Worm (Caenorhabditis elegans) whole organism, L2 larva: ENCODE measurements around the gene kdin-1.

ENCODE experiments used
- C34F6.9 ChIP-seq: fragments of 150-350 bp; optimal IDR thresholded peaks from 2 replicates; lab custom pipeline; 2014; ENCODE audit warnings: missing biosample characterization, missing genetic modification characterization
- F13H6.1 ChIP-seq: sonication (generic microtip); optimal IDR thresholded peaks from 2 replicates; lab custom pipeline; 2016; ENCODE audit warnings: missing genetic modification characterization, missing compliant biosample characterization
- R02D3.7 ChIP-seq: fragments of 150-350 bp; optimal IDR thresholded peaks from 2 replicates; lab custom pipeline; 2014; ENCODE audit warnings: missing biosample characterization, missing genetic modification characterization
- Y55F3AM.14 ChIP-seq: fragments of 200-800 bp; sonication (Bioruptor generic); optimal IDR thresholded peaks from 2 replicates; lab custom pipeline; 2018; ENCODE audit warnings: mild to moderate bottlenecking, missing genetic modification characterization, missing compliant biosample characterization
- ZK546.5 ChIP-seq: sonication (generic microtip); optimal IDR thresholded peaks from 2 replicates; lab custom pipeline; 2017; ENCODE audit warnings: missing biosample characterization, missing genetic modification characterization
- alr-1 ChIP-seq: fragments of 150-350 bp; optimal IDR thresholded peaks from 2 replicates; lab custom pipeline; 2014; ENCODE audit warnings: missing biosample characterization, missing genetic modification characterization
- ama-1 ChIP-seq: fragments of 150-350 bp; optimal IDR thresholded peaks from 2 replicates; lab custom pipeline; 2018; ENCODE audit warnings: inconsistent platforms
- blmp-1 ChIP-seq: sonication (generic microtip); optimal IDR thresholded peaks from 2 replicates; lab custom pipeline; 2017; ENCODE audit warnings: missing genetic modification characterization, mild to moderate bottlenecking, missing compliant biosample characterization, antibody characterized with exemption, moderate library complexity; ENCODE audit not compliant: insufficient read depth
- ceh-16 ChIP-seq: fragments of 150-350 bp; optimal IDR thresholded peaks from 2 replicates; lab custom pipeline; 2014; ENCODE audit warnings: missing biosample characterization, missing genetic modification characterization
- ceh-82 ChIP-seq: fragments of 150-350 bp; optimal IDR thresholded peaks from 2 replicates; lab custom pipeline; 2014; ENCODE audit warnings: missing biosample characterization, missing genetic modification characterization
- crh-2 ChIP-seq: sonication (generic microtip); optimal IDR thresholded peaks from 2 replicates; lab custom pipeline; 2017; ENCODE audit warnings: missing biosample characterization, missing genetic modification characterization
- egl-27 ChIP-seq: sonication (generic microtip); optimal IDR thresholded peaks from 3 replicates; lab custom pipeline; 2017; ENCODE audit warnings: missing biosample characterization, missing genetic modification reagents, missing genetic modification characterization
- elt-1 ChIP-seq: fragments of 150-350 bp; optimal IDR thresholded peaks from 2 replicates; lab custom pipeline; 2014; ENCODE audit warnings: missing biosample characterization, missing genetic modification characterization
- elt-3 ChIP-seq: sonication (generic microtip); optimal IDR thresholded peaks from 2 replicates; lab custom pipeline; 2017; ENCODE audit warnings: missing biosample characterization, missing genetic modification characterization
- fos-1 ChIP-seq: fragments of 150-350 bp; optimal IDR thresholded peaks from 2 replicates; lab custom pipeline; 2014; ENCODE audit warnings: missing biosample characterization, missing genetic modification characterization
- gmeb-1 ChIP-seq: fragments of 150-350 bp; optimal IDR thresholded peaks from 2 replicates; lab custom pipeline; 2014; ENCODE audit warnings: missing biosample characterization, missing genetic modification characterization
- lin-11 ChIP-seq: fragments of 150-350 bp; sonication (generic microtip); optimal IDR thresholded peaks from 2 replicates; lab custom pipeline; 2014; ENCODE audit warnings: missing biosample characterization, missing genetic modification characterization, inconsistent platforms, mixed read lengths
- lin-39 ChIP-seq: fragments of 150-350 bp; optimal IDR thresholded peaks from 2 replicates; lab custom pipeline; 2014; ENCODE audit warnings: missing biosample characterization, missing genetic modification reagents, missing genetic modification characterization
- lsy-2 ChIP-seq, 2 experiments: fragments of 150-350 bp in 1 of 2; sonication (generic microtip) in 1 of 2; optimal IDR thresholded peaks; 2 replicates each; lab custom pipeline; 2014 to 2017; ENCODE audit warnings: missing biosample characterization in 2 of 2, missing genetic modification characterization in 2 of 2
- mdl-1 ChIP-seq, 2 experiments: fragments of 150-350 bp in 1 of 2; sonication (generic microtip) in 1 of 2; optimal IDR thresholded peaks; 2 replicates each; lab custom pipeline; 2017; ENCODE audit warnings: missing biosample characterization in 2 of 2, missing genetic modification characterization in 2 of 2
- nhr-10 ChIP-seq: sonication (generic microtip); optimal IDR thresholded peaks from 2 replicates; lab custom pipeline; 2017; ENCODE audit warnings: missing biosample characterization, missing genetic modification characterization
- nhr-11 ChIP-seq: fragments of 150-350 bp; optimal IDR thresholded peaks from 2 replicates; lab custom pipeline; 2014; ENCODE audit warnings: missing biosample characterization, missing genetic modification characterization
- nhr-12 ChIP-seq: fragments of 150-350 bp; optimal IDR thresholded peaks from 2 replicates; lab custom pipeline; 2014; ENCODE audit warnings: missing biosample characterization, missing genetic modification characterization
- nhr-129 ChIP-seq: fragments of 150-350 bp; optimal IDR thresholded peaks from 2 replicates; lab custom pipeline; 2014; ENCODE audit warnings: missing biosample characterization, missing genetic modification characterization
- nhr-21 ChIP-seq: fragments of 150-350 bp; optimal IDR thresholded peaks from 2 replicates; lab custom pipeline; 2014; ENCODE audit warnings: missing biosample characterization, missing genetic modification characterization
- nhr-23 ChIP-seq: fragments of 150-350 bp; optimal IDR thresholded peaks from 2 replicates; lab custom pipeline; 2014; ENCODE audit warnings: missing biosample characterization, missing genetic modification reagents, missing genetic modification characterization
- nhr-237 ChIP-seq: fragments of 150-350 bp; optimal IDR thresholded peaks from 2 replicates; lab custom pipeline; 2014; ENCODE audit warnings: missing biosample characterization, missing genetic modification characterization
- nhr-25 ChIP-seq: fragments of 150-350 bp; sonication (generic microtip); optimal IDR thresholded peaks from 3 replicates; lab custom pipeline; 2014; ENCODE audit warnings: missing biosample characterization, missing genetic modification characterization
- nhr-6 ChIP-seq: fragments of 150-350 bp; optimal IDR thresholded peaks from 2 replicates; lab custom pipeline; 2014; ENCODE audit warnings: missing biosample characterization, missing genetic modification characterization
- nhr-77 ChIP-seq: fragments of 150-350 bp; optimal IDR thresholded peaks from 2 replicates; lab custom pipeline; 2014; ENCODE audit warnings: missing biosample characterization, missing genetic modification characterization
- peb-1 ChIP-seq: fragments of 150-350 bp; optimal IDR thresholded peaks from 2 replicates; lab custom pipeline; 2014; ENCODE audit warnings: missing biosample characterization, missing genetic modification characterization
- sem-4 ChIP-seq: fragments of 150-350 bp; optimal IDR thresholded peaks from 2 replicates; lab custom pipeline; 2014; ENCODE audit warnings: missing biosample characterization, missing genetic modification reagents, missing genetic modification characterization
- skn-1 ChIP-seq: sonication (generic microtip); optimal IDR thresholded peaks from 2 replicates; lab custom pipeline; 2017; ENCODE audit warnings: missing biosample characterization, missing genetic modification characterization
- sma-3 ChIP-seq: sonication (generic microtip); optimal IDR thresholded peaks from 2 replicates; lab custom pipeline; 2016; ENCODE audit warnings: missing genetic modification reagents, missing genetic modification characterization, missing compliant biosample characterization
- sma-9 ChIP-seq, 2 experiments: fragments of 150-350 bp in 1 of 2; sonication (generic microtip) in 1 of 2; optimal IDR thresholded peaks; 2 replicates each; lab custom pipeline; 2014 to 2016; ENCODE audit warnings: missing genetic modification characterization in 2 of 2, mild to moderate bottlenecking in 1 of 2, missing biosample characterization in 1 of 2, missing compliant biosample characterization in 1 of 2, missing genetic modification reagents in 1 of 2, moderate library complexity in 1 of 2
- snpc-4 ChIP-seq: fragments of 150-350 bp; optimal IDR thresholded peaks from 2 replicates; lab custom pipeline; 2014; ENCODE audit warnings: missing biosample characterization, missing genetic modification characterization
- unc-55 ChIP-seq: fragments of 150-350 bp; sonication (generic microtip); optimal IDR thresholded peaks from 3 replicates; lab custom pipeline; 2014; ENCODE audit warnings: missing biosample characterization, missing genetic modification reagents, missing genetic modification characterization
- unc-62 ChIP-seq: fragments of 150-350 bp; optimal IDR thresholded peaks from 2 replicates; lab custom pipeline; 2014; ENCODE audit warnings: missing biosample characterization, missing genetic modification reagents, missing genetic modification characterization
- zag-1 ChIP-seq: fragments of 150-350 bp; optimal IDR thresholded peaks from 2 replicates; lab custom pipeline; 2014; ENCODE audit warnings: missing biosample characterization, missing genetic modification characterization
- ztf-1 ChIP-seq: fragments of 200-800 bp; sonication (Bioruptor generic); conservative IDR thresholded peaks from 2 replicates; pipeline ENCODE4 v1.3.6; 2022; ENCODE audit warnings: missing genetic modification characterization, missing compliant biosample characterization
- ztf-11 ChIP-seq: sonication (generic microtip); optimal IDR thresholded peaks from 2 replicates; lab custom pipeline; 2017; ENCODE audit warnings: missing biosample characterization, missing genetic modification characterization
- ztf-4 ChIP-seq: fragments of 150-350 bp; optimal IDR thresholded peaks from 2 replicates; lab custom pipeline; 2014; ENCODE audit warnings: missing biosample characterization, missing genetic modification characterization

Gene kdin-1

DNA sequence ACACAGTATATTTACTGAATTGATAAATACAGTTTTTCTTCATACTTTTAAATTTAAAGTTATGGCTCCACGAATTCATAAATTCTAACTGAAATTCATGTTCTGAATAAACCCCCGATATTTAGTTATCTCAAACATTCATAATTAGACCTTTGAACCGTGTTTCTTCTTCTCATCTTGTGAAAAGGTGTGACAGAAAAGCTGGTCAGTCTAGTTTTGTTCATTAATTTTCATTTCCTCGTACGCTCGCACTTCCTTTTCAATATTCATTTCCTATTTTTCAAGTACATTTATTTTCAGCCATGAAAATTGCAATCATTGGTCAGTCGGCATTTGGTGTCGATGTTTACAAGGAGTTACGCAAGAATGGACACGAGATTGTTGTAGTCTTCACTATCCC, 16.2 kb upstream of the kdin-1 start, which contains the start of gene alh-3:
Gene alh-3 (plus strand): TSS at position 301 of the 400 bp plus-strand sequence.
- TF ChIP-seq ceh-82 (tag; lab: Kevin White, UChicago) (no peak), nhr-129 (tag; lab: Kevin White, UChicago) (no peak), fos-1 (no peak), ZK546.5 (tag; lab: Kevin White, UChicago) (no peak), gmeb-1 (tag; lab: Kevin White, UChicago) (no peak), ceh-16 (tag; lab: Kevin White, UChicago) (no peak), zag-1 (tag; lab: Kevin White, UChicago) (no peak), blmp-1 (tag; lab: Kevin White, UChicago) (no peak), nhr-6 (tag; lab: Kevin White, UChicago) (no peak), elt-3 (no peak), nhr-25 (no peak), mdl-1 (tag; optimal IDR thresholded peaks at IDR 0.05; lab: Kevin White, UChicago) (no peak), ama-1 (lab: Kevin White, UChicago) (no peak), nhr-237 (no peak), alr-1 (tag; lab: Kevin White, UChicago) (no peak), lin-39 (tag; lab: Kevin White, UChicago) (no peak)
- TF ChIP-seq, all 48 proteins: peak for 0

ce11 chrIV:11025941-11026340, 12.5 kb upstream of the kdin-1 start:
- TF ChIP-seq skn-1, result no peak
- TF ChIP-seq Y55F3AM.14 (GFP tag; lab: Kevin White, UChicago), result peak; percentile 71
- TF ChIP-seq nhr-12 (tag; lab: Kevin White, UChicago), result no peak
- no peak for TF ChIP-seq lin-11 (tag; lab: Kevin White, UChicago)
- peak; percentile 29 for TF ChIP-seq sma-9 (GFP tag; optimal IDR thresholded peaks at IDR 0.05; lab: Kevin White, UChicago)
- TF ChIP-seq sma-9 (tag; optimal IDR thresholded peaks at IDR 0.05; lab: Kevin White, UChicago), result no peak
- TF ChIP-seq nhr-25, result no peak
- TF ChIP-seq lsy-2 (tag; optimal IDR thresholded peaks at IDR 0.05; lab: Kevin White, UChicago), result no peak
- peak; percentile 34 for TF ChIP-seq zag-1 (tag; lab: Kevin White, UChicago)
- no peak for TF ChIP-seq egl-27 (tag; lab: Kevin White, UChicago)
- no peak for TF ChIP-seq nhr-129 (tag; lab: Kevin White, UChicago)
- TF ChIP-seq sem-4 (tag; lab: Kevin White, UChicago), result no peak
- no peak for TF ChIP-seq lin-39 (tag; lab: Kevin White, UChicago)
- TF ChIP-seq nhr-77 (tag; lab: Kevin White, UChicago), result no peak
- TF ChIP-seq nhr-237, result no peak
- TF ChIP-seq ztf-1 (GFP tag; lab: Robert Waterston, UW), result 0 out of 2 replicates have a peak, but pooled peaks have one; percentile 28
- TF ChIP-seq, all 48 proteins: peak for 4

ce11 chrIV:11026648-11027047, 11.8 kb upstream of the kdin-1 start:
- TF ChIP-seq Y55F3AM.14 (GFP tag; lab: Kevin White, UChicago) (no peak), unc-55 (GFP tag; lab: Kevin White, UChicago) (peak; percentile 40), sma-9 (GFP tag; optimal IDR thresholded peaks at IDR 0.05; lab: Kevin White, UChicago) (peak; percentile 27), sma-9 (tag; optimal IDR thresholded peaks at IDR 0.05; lab: Kevin White, UChicago) (no peak), nhr-129 (tag; lab: Kevin White, UChicago) (peak; percentile 46), lin-11 (tag; lab: Kevin White, UChicago) (no peak), sma-3 (GFP tag; lab: Kevin White, UChicago) (no peak), ztf-4 (tag; lab: Kevin White, UChicago) (peak; percentile 48), crh-2 (tag; lab: Kevin White, UChicago) (peak; percentile 22), lsy-2 (tag; optimal IDR thresholded peaks at IDR 0.05; lab: Kevin White, UChicago) (peak in 1 of 2 experiments; percentile 58), C34F6.9 (tag; lab: Kevin White, UChicago) (peak; percentile 63), ztf-1 (GFP tag; lab: Robert Waterston, UW) (no peak), nhr-10 (tag; lab: Kevin White, UChicago) (no peak)

DNA sequence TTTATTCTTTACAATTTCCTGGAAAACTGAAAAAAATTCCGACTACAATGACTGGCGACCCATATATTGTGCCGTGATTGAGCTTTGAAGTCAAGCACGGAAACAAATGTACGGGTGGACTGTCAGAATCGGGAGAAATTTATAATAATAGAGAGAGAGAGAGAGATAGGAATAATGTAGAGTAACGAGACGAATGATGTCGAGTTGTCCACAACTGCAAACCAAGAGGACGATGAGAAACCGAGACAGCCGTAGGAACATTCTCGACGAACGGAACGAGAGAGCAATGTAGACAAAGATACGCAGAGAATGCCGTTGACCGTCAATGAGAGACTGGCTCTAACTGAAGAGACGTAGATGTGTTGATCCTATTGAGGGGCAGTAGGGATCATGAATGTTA, 10.9 kb upstream of the kdin-1 start:
- no peak for TF ChIP-seq nhr-23 (tag; lab: Kevin White, UChicago)
- TF ChIP-seq nhr-11 (tag; lab: Kevin White, UChicago), result no peak
- TF ChIP-seq R02D3.7, result no peak
- peak; percentile 53 for TF ChIP-seq gmeb-1 (tag; lab: Kevin White, UChicago)
- no peak for TF ChIP-seq elt-1 (tag; lab: Kevin White, UChicago)
- TF ChIP-seq nhr-77 (tag; lab: Kevin White, UChicago), result no peak
- no peak for TF ChIP-seq ztf-11 (tag; lab: Kevin White, UChicago)
- TF ChIP-seq unc-62 (GFP tag; lab: Kevin White, UChicago), result peak; percentile 2
- TF ChIP-seq nhr-237, result no peak
- peak; percentile 51 for TF ChIP-seq skn-1
- no peak for TF ChIP-seq ztf-1 (GFP tag; lab: Robert Waterston, UW)
- peak; percentile 13 to 47 for TF ChIP-seq mdl-1 (tag; optimal IDR thresholded peaks at IDR 0.05; lab: Kevin White, UChicago)
- peak; percentile 80 for TF ChIP-seq nhr-6 (tag; lab: Kevin White, UChicago)
- no peak for TF ChIP-seq nhr-12 (tag; lab: Kevin White, UChicago)
- TF ChIP-seq ZK546.5 (tag; lab: Kevin White, UChicago), result no peak
- TF ChIP-seq crh-2 (tag; lab: Kevin White, UChicago), result peak; percentile 95
- TF ChIP-seq C34F6.9 (tag; lab: Kevin White, UChicago), result peak; percentile 90
- peak; percentile 94 for TF ChIP-seq zag-1 (tag; lab: Kevin White, UChicago)
- peak; percentile 89 for TF ChIP-seq sem-4 (tag; lab: Kevin White, UChicago)
- TF ChIP-seq fos-1, result peak; percentile 92
- peak; percentile 28 for TF ChIP-seq snpc-4 (tag; lab: Kevin White, UChicago)
- TF ChIP-seq lin-11 (tag; lab: Kevin White, UChicago), result peak; percentile 58
- no peak for TF ChIP-seq alr-1 (tag; lab: Kevin White, UChicago)
- peak; percentile 69 for TF ChIP-seq nhr-21 (tag; lab: Kevin White, UChicago)
- TF ChIP-seq ceh-16 (tag; lab: Kevin White, UChicago), result no peak
- TF ChIP-seq elt-3, result no peak
- peak; percentile 70 for TF ChIP-seq peb-1 (tag; lab: Kevin White, UChicago)
- TF ChIP-seq lsy-2 (tag; optimal IDR thresholded peaks at IDR 0.05; lab: Kevin White, UChicago), result peak; percentile 57 to 90
- TF ChIP-seq F13H6.1 (tag; lab: Kevin White, UChicago), result peak; percentile 92
- no peak for TF ChIP-seq lin-39 (tag; lab: Kevin White, UChicago)
